Comparison of ENCODE assay signal across 7 worm cellular contexts in the genomic region with DNA sequence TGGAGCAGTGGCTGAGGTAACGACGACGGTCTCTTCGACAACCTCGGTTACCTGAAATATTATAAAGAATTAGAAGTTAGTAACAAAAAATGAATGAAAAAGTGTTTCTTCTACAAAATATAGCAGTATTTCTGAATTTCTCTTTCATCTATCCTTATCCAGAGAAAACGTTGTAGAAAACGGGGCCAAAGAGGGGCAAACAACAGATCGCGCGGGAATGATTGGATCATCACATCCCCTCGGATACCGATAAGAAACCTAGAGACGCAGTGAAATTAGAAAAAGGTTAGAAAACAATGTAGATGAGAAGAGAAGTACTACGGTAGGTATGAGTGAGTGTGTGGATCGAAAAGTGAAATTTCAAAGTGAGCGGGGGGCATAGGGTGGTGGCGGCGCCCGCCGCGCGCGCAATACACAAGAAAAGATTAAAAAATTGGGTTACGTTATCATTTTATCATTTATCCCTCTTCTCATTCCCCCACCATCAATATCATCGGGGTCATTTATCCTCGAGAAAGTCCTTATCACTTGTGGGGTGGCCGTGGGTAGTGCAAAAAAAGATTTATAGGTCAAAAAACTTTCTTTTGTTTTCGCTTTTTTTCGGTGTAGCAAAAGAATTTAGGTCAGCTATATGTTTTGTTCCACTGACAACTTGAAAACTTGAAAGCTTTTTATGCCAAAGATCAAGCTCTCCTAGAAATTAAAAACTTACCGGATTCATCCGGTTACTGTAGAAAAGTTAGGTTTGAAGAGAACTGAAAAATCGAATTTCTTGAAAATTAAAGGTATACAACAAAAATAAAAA.
TF ChIP-seq lines count a peak whose summit lies in the region.

A gene (minus strand): TSS at position 51 of the 805 bp plus-strand sequence.
A gene (minus strand): TSS at position 755 of the 805 bp plus-strand sequence.

TF ChIP-seq in whole organism, L1 larva, 84 proteins besides CTCF, POLR2A, EP300 and RAD21:
- TF ChIP-seq fkh-8 (tag; optimal IDR thresholded peaks at IDR 0.05; lab: Kevin White, UChicago) (no peak), lsy-2 (tag; optimal IDR thresholded peaks at IDR 0.05; lab: Kevin White, UChicago) (no peak), nhr-11 (tag; optimal IDR thresholded peaks at IDR 0.05; lab: Kevin White, UChicago) (no peak), unc-30 (tag; optimal IDR thresholded peaks at IDR 0.05; lab: Kevin White, UChicago) (no peak), blmp-1 (tag; optimal IDR thresholded peaks at IDR 0.05; lab: Kevin White, UChicago) (peak; percentile 99), mep-1 (tag; optimal IDR thresholded peaks at IDR 0.05; lab: Kevin White, UChicago) (no peak), lin-14 (GFP tag; optimal IDR thresholded peaks at IDR 0.05; lab: Kevin White, UChicago) (peak; percentile 42), nhr-12 (tag; optimal IDR thresholded peaks at IDR 0.05; lab: Kevin White, UChicago) (no peak), nhr-85 (tag; lab: Kevin White, UChicago) (peak; percentile 64), nhr-77 (tag; optimal IDR thresholded peaks at IDR 0.05; lab: Kevin White, UChicago) (no peak), elt-3 (tag; optimal IDR thresholded peaks at IDR 0.05; lab: Kevin White, UChicago) (peak in 2 of 6 experiments; percentile 87 to 98), mef-2 (tag; optimal IDR thresholded peaks at IDR 0.05; lab: Kevin White, UChicago) (no peak)

TF ChIP-seq in whole organism, L2 larva, 48 proteins besides CTCF, POLR2A, EP300 and RAD21 (continues in another document):
- TF ChIP-seq fos-1 (tag; optimal IDR thresholded peaks at IDR 0.05; lab: Kevin White, UChicago): peak; percentile 33
- no peak for TF ChIP-seq skn-1 (tag; optimal IDR thresholded peaks at IDR 0.05; lab: Kevin White, UChicago)
- TF ChIP-seq blmp-1 (tag; optimal IDR thresholded peaks at IDR 0.05; lab: Kevin White, UChicago; ENCODE audit: insufficient read depth): peak; percentile 92
- TF ChIP-seq F13H6.1 (tag; optimal IDR thresholded peaks at IDR 0.05; lab: Kevin White, UChicago): no peak
- TF ChIP-seq nhr-25 (tag; optimal IDR thresholded peaks at IDR 0.05; lab: Kevin White, UChicago): no peak
- TF ChIP-seq mdl-1 (tag; optimal IDR thresholded peaks at IDR 0.05; lab: Kevin White, UChicago): no peak
- TF ChIP-seq ZK546.5 (tag; optimal IDR thresholded peaks at IDR 0.05; lab: Kevin White, UChicago): no peak
- no peak for TF ChIP-seq alr-1 (tag; optimal IDR thresholded peaks at IDR 0.05; lab: Kevin White, UChicago)
- no peak for TF ChIP-seq peb-1 (tag; optimal IDR thresholded peaks at IDR 0.05; lab: Kevin White, UChicago)
- TF ChIP-seq crh-2 (tag; optimal IDR thresholded peaks at IDR 0.05; lab: Kevin White, UChicago): no peak
- peak; percentile 42 for TF ChIP-seq elt-1 (tag; optimal IDR thresholded peaks at IDR 0.05; lab: Kevin White, UChicago)

TF ChIP-seq in whole organism, L3 larva, 47 proteins besides CTCF, POLR2A, EP300 and RAD21:
- TF ChIP-seq fkh-2 (tag; optimal IDR thresholded peaks at IDR 0.05; lab: Kevin White, UChicago) (no peak), lsy-12 (tag; optimal IDR thresholded peaks at IDR 0.05; lab: Kevin White, UChicago) (peak; percentile 6), nhr-23 (tag; optimal IDR thresholded peaks at IDR 0.05; lab: Kevin White, UChicago) (peak; percentile 96), lin-15B (tag; optimal IDR thresholded peaks at IDR 0.05; lab: Kevin White, UChicago) (no peak), elt-3 (tag; optimal IDR thresholded peaks at IDR 0.05; lab: Kevin White, UChicago) (peak in 2 of 3 experiments; percentile 18 to 85), nhr-43 (tag; optimal IDR thresholded peaks at IDR 0.05; lab: Kevin White, UChicago; ENCODE audit: poor library complexity, severe bottlenecking) (peak; percentile 75)
TF ChIP-seq in whole organism, L3 larva: peak in this region for 4.

TF ChIP-seq in whole organism, L4 larva, 104 proteins besides CTCF, POLR2A, EP300 and RAD21 (continues in another document):
- peak in 1 of 2 experiments; percentile 37 for TF ChIP-seq lsy-2 (tag; optimal IDR thresholded peaks at IDR 0.05; lab: Kevin White, UChicago)
- no peak for TF ChIP-seq hmg-1.1 (GFP tag; IDR thresholded peaks at IDR 0.05; lab: Robert Waterston, UW)
- TF ChIP-seq mxl-3 (GFP tag; optimal IDR thresholded peaks at IDR 0.05; lab: Kevin White, UChicago): peak; percentile 73
- no peak for TF ChIP-seq pha-4 (GFP tag; IDR thresholded peaks at IDR 0.05; lab: Robert Waterston, UW)
- TF ChIP-seq pha-4 (tag; optimal IDR thresholded peaks at IDR 0.05; lab: Kevin White, UChicago): no peak
- peak in 1 of 2 experiments; percentile 27 for TF ChIP-seq mdl-1 (tag; optimal IDR thresholded peaks at IDR 0.05; lab: Kevin White, UChicago)
- TF ChIP-seq madf-5 (GFP tag; IDR thresholded peaks at IDR 0.05; lab: Robert Waterston, UW): no peak
- TF ChIP-seq Y48G9A.11 (GFP tag; IDR thresholded peaks at IDR 0.05; lab: Robert Waterston, UW): no peak
- peak; percentile 41 for TF ChIP-seq hlh-30 (tag; optimal IDR thresholded peaks at IDR 0.05; lab: Kevin White, UChicago; ENCODE audit: insufficient read depth)
- TF ChIP-seq lim-7 (GFP tag; IDR thresholded peaks at IDR 0.05; lab: Robert Waterston, UW): no peak
- TF ChIP-seq lin-29 (GFP tag; IDR thresholded peaks at IDR 0.05; lab: Robert Waterston, UW): no peak
- TF ChIP-seq nhr-28 (tag; optimal IDR thresholded peaks at IDR 0.05; lab: Kevin White, UChicago): peak; percentile 44
- TF ChIP-seq aha-1 (tag; lab: Kevin White, UChicago): peak; percentile 3
- TF ChIP-seq snpc-4 (tag; optimal IDR thresholded peaks at IDR 0.05; lab: Kevin White, UChicago): no peak

TF ChIP-seq in whole organism, early embryonic, 17 proteins besides CTCF, POLR2A, EP300 and RAD21:
- peak; percentile 19 for TF ChIP-seq ceh-36 (tag; optimal IDR thresholded peaks at IDR 0.05; lab: Kevin White, UChicago)
- no peak for TF ChIP-seq hmg-4 (GFP tag; optimal IDR thresholded peaks at IDR 0.05; lab: Kevin White, UChicago)
- no peak for TF ChIP-seq ama-1 (optimal IDR thresholded peaks at IDR 0.05; lab: Kevin White, UChicago)

TF ChIP-seq in whole organism, late embryonic, 69 proteins besides CTCF, POLR2A, EP300 and RAD21:
- TF ChIP-seq ceh-22 (tag; optimal IDR thresholded peaks at IDR 0.05; lab: Kevin White, UChicago) (no peak), rnt-1 (tag; optimal IDR thresholded peaks at IDR 0.05; lab: Kevin White, UChicago) (peak; percentile 11), ref-2 (tag; optimal IDR thresholded peaks at IDR 0.05; lab: Kevin White, UChicago) (peak; percentile 66), hlh-30 (tag; optimal IDR thresholded peaks at IDR 0.05; lab: Kevin White, UChicago; ENCODE audit: insufficient read depth) (no peak)
TF ChIP-seq in whole organism, late embryonic: peak in this region for 2.

TF ChIP-seq in whole organism, mixed stage, embryonic, 35 proteins besides CTCF, POLR2A, EP300 and RAD21:
- TF ChIP-seq ztf-11 (tag; optimal IDR thresholded peaks at IDR 0.05; lab: Kevin White, UChicago) (no peak), sem-2 (GFP tag; optimal IDR thresholded peaks at IDR 0.05; lab: Kevin White, UChicago) (no peak), sptf-1 (tag; optimal IDR thresholded peaks at IDR 0.05; lab: Kevin White, UChicago) (no peak), unc-62 (GFP tag; optimal IDR thresholded peaks at IDR 0.05; lab: Kevin White, UChicago) (no peak), elt-3 (tag; optimal IDR thresholded peaks at IDR 0.05; lab: Kevin White, UChicago) (peak; percentile 58), tbx-8 (GFP tag; optimal IDR thresholded peaks at IDR 0.05; lab: Kevin White, UChicago) (no peak), elt-1 (tag; optimal IDR thresholded peaks at IDR 0.05; lab: Kevin White, UChicago; ENCODE audit: borderline replicate concordance, insufficient read depth) (peak; percentile 80), bed-3 (GFP tag; optimal IDR thresholded peaks at IDR 0.05; lab: Kevin White, UChicago) (no peak), flh-1 (GFP tag; optimal IDR thresholded peaks at IDR 0.05; lab: Kevin White, UChicago) (no peak), snpc-4 (tag; optimal IDR thresholded peaks at IDR 0.05; lab: Kevin White, UChicago) (no peak), unc-39 (tag; optimal IDR thresholded peaks at IDR 0.05; lab: Kevin White, UChicago) (no peak), cnd-1 (tag; optimal IDR thresholded peaks at IDR 0.05; lab: Kevin White, UChicago) (no peak), drap-1 (GFP tag; optimal IDR thresholded peaks at IDR 0.05; lab: Kevin White, UChicago) (no peak), ham-2 (GFP tag; optimal IDR thresholded peaks at IDR 0.05; lab: Kevin White, UChicago) (peak; percentile 39), lsy-2 (tag; optimal IDR thresholded peaks at IDR 0.05; lab: Kevin White, UChicago) (no peak), ceh-83 (GFP tag; optimal IDR thresholded peaks at IDR 0.05; lab: Kevin White, UChicago) (no peak), pha-4 (tag; optimal IDR thresholded peaks at IDR 0.05; lab: Kevin White, UChicago) (no peak), nhr-76 (tag; optimal IDR thresholded peaks at IDR 0.05; lab: Kevin White, UChicago) (no peak), blmp-1 (tag; optimal IDR thresholded peaks at IDR 0.05; lab: Kevin White, UChicago) (peak; percentile 82), ceh-39 (tag; optimal IDR thresholded peaks at IDR 0.05; lab: Kevin White, UChicago) (no peak), zip-8 (tag; optimal IDR thresholded peaks at IDR 0.05; lab: Kevin White, UChicago) (no peak), nhr-2 (tag; optimal IDR thresholded peaks at IDR 0.05; lab: Kevin White, UChicago) (no peak)
